Worm (Caenorhabditis elegans) whole organism, mixed stage, embryonic: Measurements from ENCODE around the gene T15B7.15.

Experiments
- bed-3 ChIP-seq: fragments of 200-800 bp; sonication (Bioruptor generic); optimal IDR thresholded peaks from 3 replicates; lab custom pipeline; 2018; ENCODE audit warnings: mild to moderate bottlenecking, missing genetic modification characterization, moderate library complexity, missing compliant biosample characterization
- blmp-1 ChIP-seq: fragments of 150-350 bp; optimal IDR thresholded peaks from 2 replicates; lab custom pipeline; 2014; ENCODE audit warnings: missing biosample characterization, missing genetic modification characterization
- ceh-39 ChIP-seq: fragments of 150-350 bp; optimal IDR thresholded peaks from 2 replicates; lab custom pipeline; 2014; ENCODE audit warnings: missing biosample characterization, missing genetic modification characterization
- ceh-43 ChIP-seq: fragments of 200-800 bp; sonication (Bioruptor generic); optimal IDR thresholded peaks from 2 replicates; lab custom pipeline; 2018; ENCODE audit warnings: mild to moderate bottlenecking, missing genetic modification characterization, moderate library complexity, missing compliant biosample characterization
- ceh-83 ChIP-seq: fragments of 200-800 bp; sonication (Bioruptor generic); optimal IDR thresholded peaks from 2 replicates; lab custom pipeline; 2018; ENCODE audit warnings: mild to moderate bottlenecking, missing genetic modification characterization, missing compliant biosample characterization
- cnd-1 ChIP-seq: fragments of 200-800 bp; sonication (Bioruptor generic); optimal IDR thresholded peaks from 2 replicates; lab custom pipeline; 2018; ENCODE audit warnings: mild to moderate bottlenecking, missing genetic modification characterization, missing compliant biosample characterization
- drap-1 ChIP-seq: fragments of 200-800 bp; sonication (Bioruptor generic); optimal IDR thresholded peaks from 3 replicates; lab custom pipeline; 2018; ENCODE audit warnings: mild to moderate bottlenecking, missing genetic modification characterization, missing compliant biosample characterization
- elt-1 ChIP-seq: sonication (generic microtip); optimal IDR thresholded peaks from 2 replicates; lab custom pipeline; 2017; ENCODE audit warnings: missing genetic modification characterization, mild to moderate bottlenecking, missing compliant biosample characterization, antibody characterized with exemption, moderate library complexity, borderline replicate concordance; ENCODE audit not compliant: insufficient read depth
- flh-1 ChIP-seq: fragments of 200-800 bp; sonication (Bioruptor generic); optimal IDR thresholded peaks from 2 replicates; lab custom pipeline; 2018; ENCODE audit warnings: mild to moderate bottlenecking, missing genetic modification characterization, moderate library complexity, missing compliant biosample characterization
- ham-2 ChIP-seq: fragments of 200-800 bp; sonication (Bioruptor generic); optimal IDR thresholded peaks from 2 replicates; lab custom pipeline; 2018; ENCODE audit warnings: mild to moderate bottlenecking, missing genetic modification characterization, missing compliant biosample characterization
- hlh-1 ChIP-seq: fragments of 150-350 bp; optimal IDR thresholded peaks from 2 replicates; lab custom pipeline; 2014; ENCODE audit warnings: missing biosample characterization, missing genetic modification reagents, missing genetic modification characterization
- lin-13 ChIP-seq: fragments of 150-350 bp; optimal IDR thresholded peaks from 2 replicates; lab custom pipeline; 2014; ENCODE audit warnings: missing biosample characterization, missing genetic modification characterization
- lsy-2 ChIP-seq: fragments of 150-350 bp; optimal IDR thresholded peaks from 2 replicates; lab custom pipeline; 2014; ENCODE audit warnings: missing biosample characterization, missing genetic modification characterization
- mab-5 ChIP-seq: fragments of 150-350 bp; optimal IDR thresholded peaks from 2 replicates; lab custom pipeline; 2014; ENCODE audit warnings: missing biosample characterization, missing genetic modification characterization
- mep-1 ChIP-seq: fragments of 150-350 bp; optimal IDR thresholded peaks from 2 replicates; lab custom pipeline; 2017; ENCODE audit warnings: missing biosample characterization, missing genetic modification reagents, missing genetic modification characterization, inconsistent platforms
- mls-2 ChIP-seq: sonication (generic microtip); optimal IDR thresholded peaks from 2 replicates; lab custom pipeline; 2016; ENCODE audit warnings: mild to moderate bottlenecking, missing genetic modification characterization, moderate library complexity, missing compliant biosample characterization
- nhr-12 ChIP-seq: fragments of 150-350 bp; optimal IDR thresholded peaks from 2 replicates; lab custom pipeline; 2014; ENCODE audit warnings: missing biosample characterization, missing genetic modification characterization
- nhr-2 ChIP-seq: fragments of 150-350 bp; optimal IDR thresholded peaks from 2 replicates; lab custom pipeline; 2014; ENCODE audit warnings: missing biosample characterization, missing genetic modification characterization
- nhr-237 ChIP-seq: fragments of 150-350 bp; optimal IDR thresholded peaks from 2 replicates; lab custom pipeline; 2014; ENCODE audit warnings: missing biosample characterization, missing genetic modification characterization
- nhr-28 ChIP-seq: fragments of 150-350 bp; optimal IDR thresholded peaks from 2 replicates; lab custom pipeline; 2014; ENCODE audit warnings: missing biosample characterization, missing genetic modification characterization
- nhr-76 ChIP-seq: sonication (generic microtip); optimal IDR thresholded peaks from 2 replicates; lab custom pipeline; 2017; ENCODE audit warnings: missing biosample characterization, missing genetic modification characterization
- pha-4 ChIP-seq: fragments of 150-350 bp; optimal IDR thresholded peaks from 2 replicates; lab custom pipeline; 2018; ENCODE audit warnings: missing biosample characterization, missing genetic modification reagents, missing genetic modification characterization
- sem-2 ChIP-seq: fragments of 200-800 bp; sonication (Bioruptor generic); optimal IDR thresholded peaks from 2 replicates; lab custom pipeline; 2018; ENCODE audit warnings: mild to moderate bottlenecking, missing genetic modification characterization, missing compliant biosample characterization
- snpc-4 ChIP-seq: fragments of 150-350 bp; optimal IDR thresholded peaks from 2 replicates; lab custom pipeline; 2014; ENCODE audit warnings: missing biosample characterization, missing genetic modification characterization
- sptf-1 ChIP-seq: sonication (generic microtip); optimal IDR thresholded peaks from 2 replicates; lab custom pipeline; 2017; ENCODE audit warnings: mild to moderate bottlenecking, missing genetic modification characterization, moderate library complexity, missing compliant biosample characterization
- tbx-8 ChIP-seq: fragments of 200-800 bp; sonication (Bioruptor generic); optimal IDR thresholded peaks from 2 replicates; lab custom pipeline; 2018; ENCODE audit warnings: mild to moderate bottlenecking, missing genetic modification characterization, moderate library complexity, missing compliant biosample characterization
- unc-120 ChIP-seq: sonication (generic microtip); optimal IDR thresholded peaks from 2 replicates; lab custom pipeline; 2017; ENCODE audit warnings: missing genetic modification characterization, missing compliant biosample characterization; ENCODE audit not compliant: poor library complexity, severe bottlenecking
- unc-39 ChIP-seq: fragments of 150-350 bp; optimal IDR thresholded peaks from 2 replicates; lab custom pipeline; 2014; ENCODE audit warnings: missing biosample characterization, missing genetic modification characterization
- unc-62 ChIP-seq: fragments of 150-350 bp; optimal IDR thresholded peaks from 2 replicates; lab custom pipeline; 2014; ENCODE audit warnings: missing biosample characterization, missing genetic modification reagents, missing genetic modification characterization
- zip-8 ChIP-seq: fragments of 150-350 bp; optimal IDR thresholded peaks from 2 replicates; lab custom pipeline; 2014; ENCODE audit warnings: missing biosample characterization, missing genetic modification characterization
- ztf-11 ChIP-seq: fragments of 150-350 bp; optimal IDR thresholded peaks from 2 replicates; lab custom pipeline; 2014; ENCODE audit warnings: missing biosample characterization, missing genetic modification characterization

Gene T15B7.15

DNA sequence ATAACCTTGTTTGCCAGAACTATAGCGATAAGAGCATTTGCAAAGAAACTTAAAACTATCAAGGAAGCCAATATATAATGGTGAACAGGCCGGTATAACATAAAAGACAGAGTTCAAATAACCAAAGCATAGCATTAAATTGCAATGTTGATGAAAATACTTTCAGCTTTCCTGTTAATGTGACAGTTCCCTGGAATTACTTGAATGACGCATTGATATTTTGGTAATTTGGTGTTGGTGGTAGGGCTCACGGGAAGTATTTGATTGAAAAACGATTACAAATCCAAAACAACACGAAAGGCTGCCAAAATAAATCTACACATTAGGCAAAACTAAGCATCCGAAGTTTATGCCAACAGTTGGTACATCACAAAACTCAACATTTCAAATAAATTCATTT is 29.5 kb downstream of the T15B7.15 start, which contains the start of gene dmsr-16:
TSS of gene dmsr-16 (minus strand) at position 101 of the 400 bp plus-strand sequence.
- TF ChIP-seq ztf-11 (tag; lab: Kevin White, UChicago) (no peak), nhr-12 (tag; lab: Kevin White, UChicago) (no peak), unc-120 (tag; lab: Kevin White, UChicago) (no peak), mep-1 (no peak), blmp-1 (tag; lab: Kevin White, UChicago) (no peak), cnd-1 (no peak), ceh-83 (GFP tag; lab: Kevin White, UChicago) (no peak), ceh-39 (tag; lab: Kevin White, UChicago) (no peak), flh-1 (GFP tag; lab: Kevin White, UChicago) (no peak), nhr-237 (tag; lab: Kevin White, UChicago) (no peak), nhr-2 (tag; lab: Kevin White, UChicago) (no peak), mls-2 (tag; lab: Kevin White, UChicago) (no peak), lin-13 (no peak), lsy-2 (tag; lab: Kevin White, UChicago) (no peak), unc-62 (GFP tag; lab: Kevin White, UChicago) (no peak)

DNA sequence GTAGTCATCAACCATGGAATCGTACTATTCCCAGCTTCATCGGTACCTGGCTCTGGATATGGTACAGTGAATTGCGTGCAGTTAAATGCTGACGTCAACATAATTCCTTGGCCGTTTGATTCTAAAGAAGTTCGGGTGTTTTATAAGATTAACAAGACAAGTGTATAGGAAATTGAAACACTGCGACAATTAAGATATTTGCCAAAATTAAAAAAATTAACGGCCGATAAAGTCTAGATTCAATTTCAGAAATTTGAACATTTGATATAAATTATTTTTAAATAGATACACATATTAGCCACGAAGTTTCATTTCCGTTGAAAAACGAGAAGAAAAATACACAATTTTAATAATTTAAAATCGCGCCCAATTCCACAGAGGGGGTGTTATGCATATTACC is 32.1 kb downstream of the T15B7.15 start, which contains the start of gene dmsr-12:
TSS of gene dmsr-12 (minus strand) at position 101 of the 400 bp plus-strand sequence.
- no peak for TF ChIP-seq nhr-28 (tag; lab: Kevin White, UChicago)
- TF ChIP-seq ceh-83 (GFP tag; lab: Kevin White, UChicago), result no peak
- no peak for TF ChIP-seq mab-5
- no peak for TF ChIP-seq nhr-12 (tag; lab: Kevin White, UChicago)
- no peak for TF ChIP-seq unc-120 (tag; lab: Kevin White, UChicago)
- no peak for TF ChIP-seq ham-2 (GFP tag; lab: Kevin White, UChicago)
- TF ChIP-seq hlh-1, result no peak
- no peak for TF ChIP-seq flh-1 (GFP tag; lab: Kevin White, UChicago)
- TF ChIP-seq lin-13, result no peak
- no peak for TF ChIP-seq mls-2 (tag; lab: Kevin White, UChicago)
- no peak for TF ChIP-seq zip-8 (tag; lab: Kevin White, UChicago)
- TF ChIP-seq nhr-237 (tag; lab: Kevin White, UChicago), result no peak
- TF ChIP-seq, all 35 proteins: peak for 0

DNA sequence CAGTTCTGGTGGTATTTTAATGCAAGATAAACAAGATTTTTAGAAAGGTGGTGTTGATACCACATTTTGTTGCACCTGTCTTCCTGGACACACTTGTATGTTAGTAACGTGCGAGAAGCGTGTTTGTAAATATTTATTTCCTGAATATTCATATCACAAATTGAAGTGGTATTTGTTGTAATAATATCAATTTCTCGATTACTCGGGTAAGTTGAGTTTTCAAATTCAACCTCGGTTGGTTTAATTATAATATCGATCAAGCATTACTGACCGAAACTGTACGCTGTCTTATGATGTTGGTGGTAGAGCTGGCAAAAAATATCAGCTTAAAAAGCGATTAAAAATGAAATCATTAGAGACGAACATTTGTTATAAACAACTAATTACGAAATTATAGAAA is 34.5 kb downstream of the T15B7.15 start, which contains the start of gene dmsr-11:
TSS of gene dmsr-11 (minus strand) at position 101 of the 400 bp plus-strand sequence.
- TF ChIP-seq unc-120 (tag; lab: Kevin White, UChicago) (no peak), tbx-8 (GFP tag; lab: Kevin White, UChicago) (no peak), sptf-1 (tag; lab: Kevin White, UChicago) (no peak), ztf-11 (tag; lab: Kevin White, UChicago) (no peak), ceh-43 (GFP tag; lab: Kevin White, UChicago) (no peak), mab-5 (no peak), nhr-12 (tag; lab: Kevin White, UChicago) (no peak), hlh-1 (no peak), pha-4 (tag; lab: Kevin White, UChicago) (no peak), lsy-2 (tag; lab: Kevin White, UChicago) (no peak), mep-1 (no peak), nhr-237 (tag; lab: Kevin White, UChicago) (no peak)

DNA sequence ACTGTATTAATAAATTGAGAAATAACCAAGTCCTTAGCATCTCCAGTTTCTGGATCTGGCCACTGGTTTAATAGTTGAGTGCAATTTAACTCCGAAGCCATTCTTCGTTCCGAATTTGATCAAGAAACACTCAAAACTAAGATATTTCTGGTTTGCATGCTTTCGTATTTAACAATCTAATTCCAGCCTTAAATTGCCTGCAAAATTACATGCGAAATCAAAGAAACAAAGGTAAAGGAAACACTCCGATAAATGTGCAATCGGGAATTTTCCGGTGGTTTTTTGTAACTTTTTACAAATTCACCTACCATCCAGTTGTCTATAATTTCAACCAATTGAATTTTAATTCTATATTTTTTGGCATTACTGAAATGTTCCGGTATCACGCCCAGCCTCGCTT is 36.6 kb downstream of the T15B7.15 start, which contains the start of gene dmsr-10:
TSS of gene dmsr-10 (minus strand) at position 101 of the 400 bp plus-strand sequence.
- no peak for TF ChIP-seq sem-2 (GFP tag; lab: Kevin White, UChicago)
- TF ChIP-seq nhr-76, result no peak
- no peak for TF ChIP-seq bed-3 (GFP tag; lab: Kevin White, UChicago)
- no peak for TF ChIP-seq drap-1 (GFP tag; lab: Kevin White, UChicago)
- TF ChIP-seq nhr-237 (tag; lab: Kevin White, UChicago), result no peak
- TF ChIP-seq pha-4 (tag; lab: Kevin White, UChicago), result no peak
- TF ChIP-seq nhr-2 (tag; lab: Kevin White, UChicago), result no peak
- TF ChIP-seq unc-39 (tag; lab: Kevin White, UChicago), result no peak
- TF ChIP-seq elt-1 (tag; lab: Kevin White, UChicago), result no peak
- TF ChIP-seq snpc-4, result no peak
- TF ChIP-seq flh-1 (GFP tag; lab: Kevin White, UChicago), result no peak
- TF ChIP-seq ztf-11 (tag; lab: Kevin White, UChicago), result no peak
- TF ChIP-seq mab-5, result no peak
- no peak for TF ChIP-seq tbx-8 (GFP tag; lab: Kevin White, UChicago)
- TF ChIP-seq unc-62 (GFP tag; lab: Kevin White, UChicago), result no peak
- no peak for TF ChIP-seq zip-8 (tag; lab: Kevin White, UChicago)
- TF ChIP-seq nhr-12 (tag; lab: Kevin White, UChicago), result no peak
